Fruit fly (Drosophila melanogaster) whole organism, embryonic: Measurements from ENCODE around the gene CG17344.

Experiments
- Abd-B ChIP-seq: fragments of 200-800 bp; sonication (Bioruptor generic); optimal IDR thresholded peaks from 2 replicates; lab custom pipeline; 2018; ENCODE audit warnings: missing biosample characterization, mild to moderate bottlenecking, missing genetic modification characterization, moderate library complexity
- Atf-2 ChIP-seq: fragments of 200-800 bp; sonication (Bioruptor generic); optimal IDR thresholded peaks from 2 replicates; lab custom pipeline; 2016; ENCODE audit warnings: missing biosample characterization, missing genetic modification characterization
- CG10267 ChIP-seq: fragments of 200-800 bp; sonication (Bioruptor generic); optimal IDR thresholded peaks from 2 replicates; lab custom pipeline; 2018; ENCODE audit warnings: missing biosample characterization, mild to moderate bottlenecking, missing genetic modification characterization, moderate library complexity
- CG10979 ChIP-seq: fragments of 200-800 bp; sonication (Bioruptor generic); optimal IDR thresholded peaks from 2 replicates; lab custom pipeline; 2018; ENCODE audit warnings: missing biosample characterization, mild to moderate bottlenecking, missing genetic modification characterization, moderate library complexity
- CG12219 ChIP-seq: fragments of 200-800 bp; sonication (Bioruptor generic); optimal IDR thresholded peaks from 3 replicates; lab custom pipeline; 2018; ENCODE audit warnings: missing biosample characterization, mild to moderate bottlenecking, missing genetic modification characterization
- CG14014 ChIP-seq: fragments of 200-800 bp; sonication (Bioruptor generic); IDR thresholded peaks from 2 replicates; pipeline ENCODE4 v1.3.6; 2022; ENCODE audit warnings: missing biosample characterization, missing genetic modification characterization
- CG15479 ChIP-seq: fragments of 200-800 bp; sonication (Bioruptor generic); optimal IDR thresholded peaks from 3 replicates; lab custom pipeline; 2019; ENCODE audit warnings: missing biosample characterization, mild to moderate bottlenecking, missing genetic modification characterization, moderate library complexity
- CG17359 ChIP-seq: fragments of 200-800 bp; sonication (Bioruptor generic); optimal IDR thresholded peaks from 3 replicates; lab custom pipeline; 2018; ENCODE audit warnings: missing biosample characterization, mild to moderate bottlenecking, missing genetic modification characterization, moderate library complexity
- CG17912 ChIP-seq: fragments of 200-800 bp; sonication (Bioruptor generic); optimal IDR thresholded peaks from 2 replicates; lab custom pipeline; 2018; ENCODE audit warnings: missing biosample characterization, mild to moderate bottlenecking, missing genetic modification characterization
- CG2889 ChIP-seq: fragments of 200-800 bp; sonication (Bioruptor generic); IDR thresholded peaks from 3 replicates; pipeline ENCODE4 v1.3.6; 2022; ENCODE audit warnings: missing biosample characterization, missing genetic modification characterization
- CG3065 ChIP-seq: fragments of 200-800 bp; sonication (Bioruptor generic); optimal IDR thresholded peaks from 2 replicates; lab custom pipeline; 2016; ENCODE audit warnings: missing biosample characterization, missing genetic modification characterization
- CG3847 ChIP-seq: fragments of 200-800 bp; sonication (Bioruptor generic); IDR thresholded peaks from 2 replicates; pipeline ENCODE4 v1.3.6; 2022; ENCODE audit warnings: missing biosample characterization, missing genetic modification characterization
- CG4360 ChIP-seq: fragments of 200-800 bp; sonication (Bioruptor generic); IDR thresholded peaks from 2 replicates; pipeline ENCODE4 v1.3.6; 2022; ENCODE audit warnings: missing biosample characterization, missing genetic modification characterization
- CG4424 ChIP-seq: fragments of 200-800 bp; sonication (Bioruptor generic); optimal IDR thresholded peaks from 3 replicates; lab custom pipeline; 2016; ENCODE audit warnings: missing biosample characterization, missing genetic modification characterization
- CG5245 ChIP-seq: fragments of 200-800 bp; sonication (Bioruptor generic); optimal IDR thresholded peaks from 3 replicates; lab custom pipeline; 2016; ENCODE audit warnings: missing biosample characterization, missing genetic modification characterization
- CG7987 ChIP-seq: fragments of 200-800 bp; sonication (Bioruptor generic); optimal IDR thresholded peaks from 2 replicates; lab custom pipeline; 2018; ENCODE audit warnings: missing biosample characterization, mild to moderate bottlenecking, missing genetic modification characterization, moderate library complexity
- CoRest ChIP-seq: fragments of 200-800 bp; sonication (Bioruptor generic); optimal IDR thresholded peaks from 3 replicates; lab custom pipeline; 2018; ENCODE audit warnings: missing biosample characterization, mild to moderate bottlenecking, missing genetic modification characterization, moderate library complexity
- Drgx ChIP-seq: fragments of 200-800 bp; sonication (Bioruptor generic); IDR thresholded peaks from 2 replicates; pipeline ENCODE4 v1.3.6; 2022; ENCODE audit warnings: missing biosample characterization, missing genetic modification characterization
- Elba2 ChIP-seq: fragments of 200-800 bp; sonication (Bioruptor generic); optimal IDR thresholded peaks from 3 replicates; lab custom pipeline; 2016; ENCODE audit warnings: missing biosample characterization, missing genetic modification characterization
- Gug ChIP-seq: fragments of 200-800 bp; sonication (Bioruptor generic); IDR thresholded peaks from 4 replicates; pipeline ENCODE4 v1.3.6; 2022; ENCODE audit warnings: missing biosample characterization, missing genetic modification characterization
- H2.0 ChIP-seq: fragments of 200-800 bp; sonication (Bioruptor generic); IDR thresholded peaks from 2 replicates; pipeline ENCODE4 v1.3.6; 2022; ENCODE audit warnings: missing biosample characterization, missing genetic modification characterization
- Hmx ChIP-seq: fragments of 200-800 bp; sonication (Bioruptor generic); optimal IDR thresholded peaks from 2 replicates; lab custom pipeline; 2016; ENCODE audit warnings: missing biosample characterization, missing genetic modification characterization
- Lhr ChIP-seq: fragments of 200-800 bp; sonication (Bioruptor generic); optimal IDR thresholded peaks from 3 replicates; lab custom pipeline; 2017; ENCODE audit warnings: mild to moderate bottlenecking, missing biosample characterization, missing genetic modification reagents, missing genetic modification characterization
- Mes4 ChIP-seq: fragments of 200-800 bp; sonication (Bioruptor generic); optimal IDR thresholded peaks from 2 replicates; lab custom pipeline; 2016; ENCODE audit warnings: missing biosample characterization, missing genetic modification characterization
- NfI ChIP-seq: fragments of 200-800 bp; sonication (Bioruptor generic); optimal IDR thresholded peaks from 3 replicates; lab custom pipeline; 2018; ENCODE audit warnings: missing biosample characterization, mild to moderate bottlenecking, missing genetic modification characterization, moderate library complexity
- Scr ChIP-seq: fragments of 200-800 bp; sonication (Bioruptor generic); IDR thresholded peaks from 2 replicates; pipeline ENCODE4 v1.3.6; 2022; ENCODE audit warnings: missing biosample characterization, missing genetic modification characterization; ENCODE audit not compliant: partially characterized antibody
- Ssrp ChIP-seq: fragments of 200-800 bp; sonication (Bioruptor generic); optimal IDR thresholded peaks from 2 replicates; lab custom pipeline; 2018; ENCODE audit warnings: missing biosample characterization, mild to moderate bottlenecking, missing genetic modification characterization, moderate library complexity
- Taf1 ChIP-seq: fragments of 200-800 bp; sonication (Bioruptor generic); IDR thresholded peaks from 2 replicates; pipeline ENCODE4 v1.3.6; 2022; ENCODE audit warnings: missing biosample characterization, missing genetic modification characterization
- ac ChIP-seq: fragments of 200-800 bp; sonication (Bioruptor generic); optimal IDR thresholded peaks from 3 replicates; lab custom pipeline; 2017; ENCODE audit warnings: missing biosample characterization, mild to moderate bottlenecking, missing genetic modification characterization
- ash1 ChIP-seq: fragments of 200-800 bp; sonication (Bioruptor generic); optimal IDR thresholded peaks from 2 replicates; lab custom pipeline; 2018; ENCODE audit warnings: missing biosample characterization, mild to moderate bottlenecking, missing genetic modification characterization
- btn ChIP-seq: fragments of 200-800 bp; sonication (Bioruptor generic); optimal IDR thresholded peaks from 2 replicates; lab custom pipeline; 2016; ENCODE audit warnings: missing biosample characterization, missing genetic modification characterization
- cad ChIP-seq: fragments of >200 bp; optimal IDR thresholded peaks from 2 replicates; lab custom pipeline; 2017; ENCODE audit warnings: missing biosample characterization, missing genetic modification characterization
- chn ChIP-seq: fragments of 200-800 bp; sonication (Bioruptor generic); optimal IDR thresholded peaks from 2 replicates; lab custom pipeline; 2016; ENCODE audit warnings: missing biosample characterization, missing genetic modification characterization
- cwo ChIP-seq: fragments of 200-800 bp; sonication (Bioruptor generic); optimal IDR thresholded peaks from 3 replicates; lab custom pipeline; 2017; ENCODE audit warnings: missing biosample characterization, missing genetic modification characterization, mild to moderate bottlenecking, moderate library complexity, missing genetic modification reagents
- dm ChIP-seq: fragments of 200-800 bp; sonication (Bioruptor generic); optimal IDR thresholded peaks from 3 replicates; lab custom pipeline; 2016; ENCODE audit warnings: missing biosample characterization, missing genetic modification characterization
- grau ChIP-seq: fragments of 200-800 bp; optimal IDR thresholded peaks from 3 replicates; lab custom pipeline; 2019; ENCODE audit warnings: missing biosample characterization, mild to moderate bottlenecking, missing genetic modification characterization, moderate library complexity
- gro ChIP-seq: fragments of 200-800 bp; sonication (Bioruptor generic); optimal IDR thresholded peaks from 2 replicates; lab custom pipeline; 2016; ENCODE audit warnings: missing biosample characterization, missing genetic modification characterization
- insv ChIP-seq, 2 experiments: fragments of 200-800 bp; sonication (Bioruptor generic); optimal IDR thresholded peaks; 3 replicates each; lab custom pipeline; 2016 to 2018; ENCODE audit warnings: missing biosample characterization in 2 of 2, missing genetic modification characterization in 2 of 2
- jigr1 ChIP-seq: fragments of 200-800 bp; sonication (Bioruptor generic); IDR thresholded peaks from 3 replicates; pipeline ENCODE4 v1.3.6; 2022; ENCODE audit warnings: missing biosample characterization, missing genetic modification characterization
- kay ChIP-seq: fragments of 200-800 bp; sonication (Bioruptor generic); optimal IDR thresholded peaks from 2 replicates; lab custom pipeline; 2016; ENCODE audit warnings: missing biosample characterization, missing genetic modification characterization
- kni ChIP-seq: fragments of 200-800 bp; sonication (Bioruptor generic); optimal IDR thresholded peaks from 3 replicates; lab custom pipeline; 2017; ENCODE audit warnings: mild to moderate bottlenecking, missing biosample characterization, missing genetic modification reagents, missing genetic modification characterization
- lilli ChIP-seq: fragments of 200-800 bp; sonication (Bioruptor generic); optimal IDR thresholded peaks from 3 replicates; lab custom pipeline; 2016; ENCODE audit warnings: missing biosample characterization, missing genetic modification characterization
- lmd ChIP-seq: fragments of 200-800 bp; sonication (Bioruptor generic); IDR thresholded peaks from 2 replicates; pipeline ENCODE4 v1.3.6; 2022; ENCODE audit warnings: missing biosample characterization, missing genetic modification characterization
- nerfin-2 ChIP-seq: fragments of 200-800 bp; sonication (Bioruptor generic); IDR thresholded peaks from 2 replicates; pipeline ENCODE4 v1.3.6; 2022; ENCODE audit warnings: missing biosample characterization, missing genetic modification characterization; ENCODE audit not compliant: partially characterized antibody
- odd ChIP-seq: fragments of 200-800 bp; sonication (Bioruptor generic); optimal IDR thresholded peaks from 2 replicates; lab custom pipeline; 2017; ENCODE audit warnings: missing biosample characterization, mild to moderate bottlenecking, missing genetic modification characterization
- onecut ChIP-seq: fragments of 200-800 bp; sonication (Bioruptor generic); IDR thresholded peaks from 2 replicates; pipeline ENCODE4 v1.3.6; 2022; ENCODE audit warnings: missing biosample characterization, missing genetic modification characterization
- sna ChIP-seq: fragments of 200-800 bp; sonication (Bioruptor generic); IDR thresholded peaks from 2 replicates; pipeline ENCODE4 v1.3.6; 2022; ENCODE audit warnings: missing biosample characterization, missing genetic modification characterization; ENCODE audit not compliant: partially characterized antibody
- tin ChIP-seq: fragments of 200-800 bp; sonication (Bioruptor generic); optimal IDR thresholded peaks from 3 replicates; lab custom pipeline; 2016; ENCODE audit warnings: missing biosample characterization, missing genetic modification characterization
- tio ChIP-seq: fragments of 200-800 bp; sonication (Bioruptor generic); optimal IDR thresholded peaks from 2 replicates; lab custom pipeline; 2017; ENCODE audit warnings: missing biosample characterization, missing genetic modification characterization, inconsistent platforms
- tna ChIP-seq: fragments of 200-800 bp; sonication (Bioruptor generic); IDR thresholded peaks from 2 replicates; pipeline ENCODE4 v1.3.6; 2022; ENCODE audit warnings: missing biosample characterization, missing genetic modification characterization; ENCODE audit not compliant: partially characterized antibody

The CG17344 gene

DNA sequence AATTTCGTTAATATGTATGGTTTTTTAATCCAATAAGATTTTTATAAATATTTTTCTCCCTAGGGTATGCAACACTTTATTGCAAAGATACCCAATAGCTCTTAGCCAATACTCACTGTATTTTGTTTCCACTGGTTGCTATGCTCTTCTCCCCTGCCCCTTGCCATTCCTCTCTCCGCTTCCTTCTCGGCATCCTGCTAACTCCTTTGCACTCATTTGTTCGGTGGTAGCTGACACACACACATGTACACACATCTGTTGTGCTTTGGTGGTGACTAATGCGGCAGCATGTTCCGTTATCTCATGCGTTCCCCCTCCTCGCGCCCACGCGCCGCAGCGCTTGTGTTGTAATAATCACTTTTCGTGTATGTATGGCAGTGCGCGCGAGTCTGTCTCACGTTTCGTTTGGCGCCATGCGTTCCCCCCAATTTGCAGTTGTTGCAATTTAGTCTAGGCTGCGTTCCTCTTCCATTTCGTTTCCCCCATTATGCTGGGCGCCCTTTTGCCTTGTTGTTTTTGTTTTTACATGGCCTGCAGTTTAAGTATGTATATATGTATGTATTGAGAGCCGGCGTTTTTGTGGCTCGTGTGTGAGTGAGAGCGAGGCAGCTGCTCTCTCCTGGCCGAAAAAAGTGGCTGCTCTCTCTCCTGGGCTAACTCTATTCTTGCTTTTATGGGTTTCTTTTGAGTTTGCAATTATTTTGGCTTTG, 33.1 kb downstream of the CG17344 start, which contains the start of gene Polr1D (continued):
- no peak for TF ChIP-seq CG5245
- TF ChIP-seq kni (GFP tag; lab: Kevin White, UChicago): peak; percentile 92
- peak; percentile 47 for TF ChIP-seq dm (GFP tag; lab: Kevin White, UChicago)
- no peak for TF ChIP-seq CG10267 (tag; lab: Kevin White, UChicago)
- no peak; the same call in 1 of the 2 replicates for TF ChIP-seq nerfin-2
- no peak for TF ChIP-seq Mes4 (GFP tag; lab: Kevin White, UChicago)
- TF ChIP-seq odd (GFP tag; lab: Kevin White, UChicago): no peak
- peak; percentile 79 for TF ChIP-seq cad
- TF ChIP-seq Hmx (GFP tag; lab: Kevin White, UChicago): no peak
- TF ChIP-seq CG17359 (tag; lab: Kevin White, UChicago): no peak
- no peak for TF ChIP-seq NfI
- TF ChIP-seq sna (GFP tag; lab: Robert Waterston, UW): no peak
- TF ChIP-seq onecut (GFP tag; lab: Robert Waterston, UW): no peak
- no peak for TF ChIP-seq H2.0 (GFP tag; lab: Robert Waterston, UW)
- no peak for TF ChIP-seq CG12219 (GFP tag; lab: Kevin White, UChicago)
- no peak for TF ChIP-seq CG2889 (GFP tag; lab: Robert Waterston, UW)
- peak; percentile 66 for TF ChIP-seq ash1 (GFP tag; lab: Kevin White, UChicago)
- TF ChIP-seq chn (GFP tag; lab: Kevin White, UChicago): peak; percentile 19
- peak; percentile 55 to 98 for TF ChIP-seq insv (GFP tag; optimal IDR thresholded peaks at IDR 0.05; lab: Kevin White, UChicago)
- TF ChIP-seq ac: no peak
- TF ChIP-seq Abd-B (GFP tag; lab: Kevin White, UChicago): no peak
- peak; percentile 85 for TF ChIP-seq kay
- no peak for TF ChIP-seq CG4424 (GFP tag; lab: Kevin White, UChicago)
- TF ChIP-seq CoRest: peak; percentile 48
- TF ChIP-seq lmd (GFP tag; lab: Robert Waterston, UW): no peak
- TF ChIP-seq Atf-2: no peak
- no peak for TF ChIP-seq Ssrp (tag; lab: Kevin White, UChicago)
- TF ChIP-seq Elba2 (GFP tag; lab: Kevin White, UChicago): no peak
- no peak for TF ChIP-seq CG10979 (tag; lab: Kevin White, UChicago)
- peak; percentile 25; the same call in 1 of the 2 replicates for TF ChIP-seq Scr (GFP tag; lab: Robert Waterston, UW)
- TF ChIP-seq Taf1 (GFP tag; lab: Robert Waterston, UW): no peak
- TF ChIP-seq CG4360 (GFP tag; lab: Robert Waterston, UW): peak; percentile 89
- TF ChIP-seq CG3065 (GFP tag; lab: Kevin White, UChicago): no peak
- no peak for TF ChIP-seq Gug (GFP tag; lab: Robert Waterston, UW)
- TF ChIP-seq tna (GFP tag; lab: Robert Waterston, UW): 0 out of 2 replicates have a peak, but pooled peaks have one; percentile 16
- TF ChIP-seq CG14014 (GFP tag; lab: Robert Waterston, UW): no peak
- TF ChIP-seq CG7987 (GFP tag; lab: Kevin White, UChicago): no peak
- TF ChIP-seq tin (GFP tag; lab: Kevin White, UChicago): no peak
- no peak for TF ChIP-seq gro (GFP tag; lab: Kevin White, UChicago)
- TF ChIP-seq tio (GFP tag; lab: Kevin White, UChicago): no peak
- TF ChIP-seq Lhr: no peak
- TF ChIP-seq CG15479 (GFP tag; lab: Kevin White, UChicago): peak; percentile 78
- TF ChIP-seq lilli (GFP tag; lab: Kevin White, UChicago): no peak
- peak; percentile 99 for TF ChIP-seq grau
- TF ChIP-seq CG17912 (GFP tag; lab: Kevin White, UChicago): no peak
- TF ChIP-seq cwo: peak; percentile 10
- no peak for TF ChIP-seq jigr1 (GFP tag; lab: Robert Waterston, UW)
- TF ChIP-seq btn: no peak
- peak; percentile 15; the same call in 1 of the 2 replicates for TF ChIP-seq CG3847 (GFP tag; lab: Robert Waterston, UW)
- TF ChIP-seq Drgx (GFP tag; lab: Robert Waterston, UW): no peak
